Worm (Caenorhabditis elegans) whole organism, mixed stage, embryonic: Measurements from ENCODE around the gene K01A6.6.

Source experiments
- mls-2 ChIP-seq: sonication (generic microtip); optimal IDR thresholded peaks from 2 replicates; lab custom pipeline; 2016; ENCODE audit warnings: mild to moderate bottlenecking, missing genetic modification characterization, moderate library complexity, missing compliant biosample characterization
- unc-120 ChIP-seq: sonication (generic microtip); optimal IDR thresholded peaks from 2 replicates; lab custom pipeline; 2017; ENCODE audit warnings: missing genetic modification characterization, missing compliant biosample characterization; ENCODE audit not compliant: poor library complexity, severe bottlenecking
- unc-62 ChIP-seq: fragments of 150-350 bp; optimal IDR thresholded peaks from 2 replicates; lab custom pipeline; 2014; ENCODE audit warnings: missing biosample characterization, missing genetic modification reagents, missing genetic modification characterization

DNA sequence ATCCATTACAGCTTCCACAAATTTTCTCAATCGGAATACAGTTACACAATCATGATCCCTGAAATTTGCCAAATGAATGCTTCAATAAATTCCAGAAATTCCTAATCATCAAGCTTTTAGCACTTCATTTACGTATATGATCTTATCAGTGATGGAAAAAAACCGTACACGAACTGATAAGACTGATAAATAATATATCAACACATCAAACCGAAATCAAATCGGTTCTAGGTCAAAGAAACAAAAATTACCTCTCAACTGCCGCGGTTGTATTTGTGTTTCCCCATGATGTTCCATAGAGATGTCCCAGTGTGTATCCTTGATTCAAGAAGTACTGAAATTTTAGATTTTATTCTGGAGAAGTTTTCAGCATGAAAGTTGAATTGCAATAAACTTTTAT lies 35.9 kb downstream of the K01A6.6 start:
- TF ChIP-seq unc-120 (tag; lab: Kevin White, UChicago): no peak
- no peak for TF ChIP-seq mls-2 (tag; lab: Kevin White, UChicago)
- TF ChIP-seq unc-62 (GFP tag; lab: Kevin White, UChicago): no peak
